Fruit fly (Drosophila melanogaster) whole organism, embryonic: Measurements from ENCODE around the gene Desat2.

Experiments
- Abd-B ChIP-seq: fragments of 200-800 bp; sonication (Bioruptor generic); optimal IDR thresholded peaks from 2 replicates; lab custom pipeline; 2018; ENCODE audit warnings: missing biosample characterization, mild to moderate bottlenecking, missing genetic modification characterization, moderate library complexity
- Ada2b ChIP-seq: fragments of 200-800 bp; sonication (Bioruptor generic); IDR thresholded peaks from 2 replicates; pipeline ENCODE4 v1.3.6; 2022; ENCODE audit warnings: missing biosample characterization, missing genetic modification characterization
- CG10147 ChIP-seq: fragments of 200-800 bp; sonication (Bioruptor generic); optimal IDR thresholded peaks from 2 replicates; lab custom pipeline; 2019; ENCODE audit warnings: missing biosample characterization, mild to moderate bottlenecking, missing genetic modification characterization, moderate library complexity
- CG12219 ChIP-seq: fragments of 200-800 bp; sonication (Bioruptor generic); optimal IDR thresholded peaks from 3 replicates; lab custom pipeline; 2018; ENCODE audit warnings: missing biosample characterization, mild to moderate bottlenecking, missing genetic modification characterization
- CG14965 ChIP-seq: fragments of 200-800 bp; sonication (Bioruptor generic); optimal IDR thresholded peaks from 2 replicates; lab custom pipeline; 2016; ENCODE audit warnings: missing biosample characterization, missing genetic modification characterization, borderline replicate concordance
- CG16863 ChIP-seq: fragments of 200-800 bp; sonication (Bioruptor generic); optimal IDR thresholded peaks from 3 replicates; lab custom pipeline; 2016; ENCODE audit warnings: missing biosample characterization, missing genetic modification characterization
- CG17359 ChIP-seq: fragments of 200-800 bp; sonication (Bioruptor generic); optimal IDR thresholded peaks from 3 replicates; lab custom pipeline; 2018; ENCODE audit warnings: missing biosample characterization, mild to moderate bottlenecking, missing genetic modification characterization, moderate library complexity
- CG17612 ChIP-seq: fragments of 200-800 bp; sonication (Bioruptor generic); IDR thresholded peaks from 2 replicates; pipeline ENCODE4 v1.3.6; 2022; ENCODE audit warnings: missing biosample characterization, missing genetic modification characterization
- CG17912 ChIP-seq: fragments of 200-800 bp; sonication (Bioruptor generic); optimal IDR thresholded peaks from 2 replicates; lab custom pipeline; 2018; ENCODE audit warnings: missing biosample characterization, mild to moderate bottlenecking, missing genetic modification characterization
- CG18476 ChIP-seq: fragments of 200-800 bp; sonication (Bioruptor generic); optimal IDR thresholded peaks from 2 replicates; lab custom pipeline; 2016; ENCODE audit warnings: missing biosample characterization, mild to moderate bottlenecking, missing genetic modification characterization
- CG18599 ChIP-seq: fragments of 200-800 bp; sonication (Bioruptor generic); optimal IDR thresholded peaks from 3 replicates; lab custom pipeline; 2017; ENCODE audit warnings: missing biosample characterization, missing genetic modification characterization, mild to moderate bottlenecking, moderate library complexity, missing genetic modification reagents
- CG3995 ChIP-seq: fragments of 200-800 bp; sonication (Bioruptor generic); optimal IDR thresholded peaks from 3 replicates; lab custom pipeline; 2016; ENCODE audit warnings: missing biosample characterization, missing genetic modification characterization
- CG4328 ChIP-seq: fragments of 200-800 bp; sonication (Bioruptor generic); optimal IDR thresholded peaks from 3 replicates; lab custom pipeline; 2017; ENCODE audit warnings: missing biosample characterization, missing genetic modification reagents, missing genetic modification characterization
- CG4617 ChIP-seq: fragments of 200-800 bp; sonication (Bioruptor generic); optimal IDR thresholded peaks from 3 replicates; lab custom pipeline; 2016; ENCODE audit warnings: missing biosample characterization, missing genetic modification characterization, borderline replicate concordance
- CG4820 ChIP-seq: fragments of 200-800 bp; sonication (Bioruptor generic); optimal IDR thresholded peaks from 3 replicates; lab custom pipeline; 2016; ENCODE audit warnings: missing biosample characterization, missing genetic modification characterization
- CG6654 ChIP-seq: fragments of 200-800 bp; sonication (Bioruptor generic); optimal IDR thresholded peaks from 2 replicates; lab custom pipeline; 2017; ENCODE audit warnings: missing biosample characterization, mild to moderate bottlenecking, missing genetic modification characterization
- CG6689 ChIP-seq: fragments of 200-800 bp; sonication (Bioruptor generic); IDR thresholded peaks from 2 replicates; pipeline ENCODE4 v1.3.6; 2022; ENCODE audit warnings: missing biosample characterization, missing genetic modification characterization
- CG6791 ChIP-seq: fragments of 200-800 bp; sonication (Bioruptor generic); IDR thresholded peaks from 3 replicates; pipeline ENCODE4 v1.3.6; 2022; ENCODE audit warnings: missing biosample characterization, missing genetic modification characterization; ENCODE audit not compliant: partially characterized antibody
- Dad ChIP-seq: fragments of 200-800 bp; sonication (Bioruptor generic); optimal IDR thresholded peaks from 3 replicates; lab custom pipeline; 2016; ENCODE audit warnings: missing biosample characterization, missing genetic modification characterization
- Lpt ChIP-seq: fragments of >200 bp; optimal IDR thresholded peaks from 2 replicates; lab custom pipeline; 2018; ENCODE audit warnings: missing biosample characterization, missing genetic modification characterization
- MBD-R2 ChIP-seq: fragments of 200-800 bp; sonication (Bioruptor generic); IDR thresholded peaks from 2 replicates; pipeline ENCODE4 v1.3.6; 2022; ENCODE audit warnings: missing biosample characterization, missing genetic modification characterization
- MTF-1 ChIP-seq: fragments of 200-800 bp; sonication (Bioruptor generic); optimal IDR thresholded peaks from 2 replicates; lab custom pipeline; 2018; ENCODE audit warnings: missing biosample characterization, mild to moderate bottlenecking, missing genetic modification characterization, borderline replicate concordance
- Mes4 ChIP-seq: fragments of 200-800 bp; sonication (Bioruptor generic); optimal IDR thresholded peaks from 2 replicates; lab custom pipeline; 2016; ENCODE audit warnings: missing biosample characterization, missing genetic modification characterization
- Xbp1 ChIP-seq: fragments of 200-800 bp; sonication (Bioruptor generic); optimal IDR thresholded peaks from 3 replicates; lab custom pipeline; 2016; ENCODE audit warnings: missing biosample characterization, mild to moderate bottlenecking, missing genetic modification characterization
- Xrp1 ChIP-seq: fragments of 200-800 bp; sonication (Bioruptor generic); IDR thresholded peaks from 2 replicates; pipeline ENCODE4 v1.3.6; 2022; ENCODE audit warnings: missing biosample characterization, missing genetic modification characterization
- ab ChIP-seq: fragments of 200-800 bp; sonication (Bioruptor generic); optimal IDR thresholded peaks from 2 replicates; lab custom pipeline; 2016; ENCODE audit warnings: missing biosample characterization, missing genetic modification characterization
- az2 ChIP-seq: fragments of 200-800 bp; sonication (Bioruptor generic); optimal IDR thresholded peaks from 3 replicates; lab custom pipeline; 2016; ENCODE audit warnings: missing biosample characterization, missing genetic modification characterization
- bab2 ChIP-seq: fragments of 200-800 bp; sonication (Bioruptor generic); optimal IDR thresholded peaks from 2 replicates; lab custom pipeline; 2016; ENCODE audit warnings: missing biosample characterization, missing genetic modification characterization
- bbx ChIP-seq: fragments of 200-800 bp; sonication (Bioruptor generic); IDR thresholded peaks from 2 replicates; pipeline ENCODE4 v1.3.6; 2022; ENCODE audit warnings: missing biosample characterization, missing genetic modification characterization; ENCODE audit not compliant: partially characterized antibody
- bcd ChIP-seq: fragments of 200-800 bp; sonication (Bioruptor generic); optimal IDR thresholded peaks from 2 replicates; lab custom pipeline; 2017; ENCODE audit warnings: missing biosample characterization, mild to moderate bottlenecking, missing genetic modification characterization
- bowl ChIP-seq: fragments of 200-800 bp; sonication (Bioruptor generic); IDR thresholded peaks from 2 replicates; pipeline ENCODE4 v1.3.6; 2022; ENCODE audit warnings: missing biosample characterization, missing genetic modification characterization
- cas ChIP-seq: fragments of 200-800 bp; sonication (Bioruptor generic); IDR thresholded peaks from 2 replicates; pipeline ENCODE4 v1.3.6; 2022; ENCODE audit warnings: missing biosample characterization, missing genetic modification characterization
- crol ChIP-seq: fragments of 200-800 bp; sonication (Bioruptor generic); IDR thresholded peaks from 2 replicates; pipeline ENCODE4 v1.3.6; 2022; ENCODE audit warnings: missing biosample characterization, missing genetic modification characterization
- ems ChIP-seq: fragments of 200-800 bp; sonication (Bioruptor generic); optimal IDR thresholded peaks from 3 replicates; lab custom pipeline; 2016; ENCODE audit warnings: missing biosample characterization, missing genetic modification characterization
- esg ChIP-seq: fragments of 200-800 bp; sonication (Bioruptor generic); conservative IDR thresholded peaks from 2 replicates; pipeline ENCODE4 v1.3.6; 2022; ENCODE audit warnings: missing biosample characterization, missing genetic modification characterization
- fd102C ChIP-seq: fragments of 200-800 bp; sonication (Bioruptor generic); optimal IDR thresholded peaks from 2 replicates; lab custom pipeline; 2018; ENCODE audit warnings: missing biosample characterization, mild to moderate bottlenecking, missing genetic modification characterization, moderate library complexity
- fru ChIP-seq: fragments of >200 bp; optimal IDR thresholded peaks from 2 replicates; lab custom pipeline; 2017
- gfzf ChIP-seq: fragments of 200-800 bp; sonication (Bioruptor generic); optimal IDR thresholded peaks from 2 replicates; lab custom pipeline; 2016; ENCODE audit warnings: missing biosample characterization, mild to moderate bottlenecking, missing genetic modification characterization, moderate library complexity
- hkb ChIP-seq, 2 experiments: fragments of 200-800 bp in 1 of 2; fragments of >200 bp in 1 of 2; sonication (Bioruptor generic) in 1 of 2; IDR thresholded peaks in 1 of 2; optimal IDR thresholded peaks in 1 of 2; 2 replicates each; pipeline versions ENCODE4 v1.3.6 to Lab custom; 2017 to 2022; ENCODE audit warnings: missing biosample characterization in 1 of 2, missing genetic modification characterization in 1 of 2
- hth ChIP-seq: fragments of >200 bp; optimal IDR thresholded peaks from 2 replicates; lab custom pipeline; 2017; ENCODE audit warnings: inconsistent platforms
- ind ChIP-seq: fragments of 200-800 bp; sonication (Bioruptor generic); optimal IDR thresholded peaks from 3 replicates; lab custom pipeline; 2016; ENCODE audit warnings: missing biosample characterization, missing genetic modification characterization
- insv ChIP-seq, 2 experiments: fragments of 200-800 bp; sonication (Bioruptor generic); optimal IDR thresholded peaks; 3 replicates each; lab custom pipeline; 2016 to 2018; ENCODE audit warnings: missing biosample characterization in 2 of 2, missing genetic modification characterization in 2 of 2
- klu ChIP-seq: fragments of 200-800 bp; sonication (Bioruptor generic); IDR thresholded peaks from 2 replicates; pipeline ENCODE4 v1.3.6; 2022; ENCODE audit warnings: missing biosample characterization, missing genetic modification characterization
- lab ChIP-seq: fragments of 200-800 bp; sonication (Bioruptor generic); optimal IDR thresholded peaks from 3 replicates; lab custom pipeline; 2017; ENCODE audit warnings: missing biosample characterization, missing genetic modification characterization, mild to moderate bottlenecking, moderate library complexity, missing genetic modification reagents
- nerfin-2 ChIP-seq: fragments of 200-800 bp; sonication (Bioruptor generic); IDR thresholded peaks from 2 replicates; pipeline ENCODE4 v1.3.6; 2022; ENCODE audit warnings: missing biosample characterization, missing genetic modification characterization; ENCODE audit not compliant: partially characterized antibody
- nmo ChIP-seq: fragments of 200-800 bp; sonication (Bioruptor generic); optimal IDR thresholded peaks from 2 replicates; lab custom pipeline; 2018; ENCODE audit warnings: missing biosample characterization, mild to moderate bottlenecking, missing genetic modification characterization, moderate library complexity
- peb ChIP-seq: fragments of 200-800 bp; sonication (Bioruptor generic); IDR thresholded peaks from 2 replicates; pipeline ENCODE4 v1.3.6; 2022; ENCODE audit warnings: missing biosample characterization, missing genetic modification characterization
- ranshi ChIP-seq: fragments of 200-800 bp; sonication (Bioruptor generic); IDR thresholded peaks from 2 replicates; pipeline ENCODE4 v1.3.6; 2022; ENCODE audit warnings: missing biosample characterization, missing genetic modification characterization
- sens-2 ChIP-seq: fragments of 200-800 bp; sonication (Bioruptor generic); IDR thresholded peaks from 2 replicates; pipeline ENCODE4 v1.3.6; 2022; ENCODE audit warnings: missing biosample characterization, missing genetic modification characterization
- tna ChIP-seq: fragments of 200-800 bp; sonication (Bioruptor generic); IDR thresholded peaks from 2 replicates; pipeline ENCODE4 v1.3.6; 2022; ENCODE audit warnings: missing biosample characterization, missing genetic modification characterization; ENCODE audit not compliant: partially characterized antibody
- ttk ChIP-seq: fragments of 200-800 bp; sonication (Bioruptor generic); IDR thresholded peaks from 2 replicates; pipeline ENCODE4 v2.1.2; 2022; ENCODE audit warnings: missing biosample characterization, missing genetic modification characterization

Desat2 gene

dm6 chr3R:12422379-12422975 is 13.6 kb upstream of the Desat2 start, which contains the start of the genes Scgbeta and CG17202 (continued):
- TF ChIP-seq bbx (GFP tag; lab: Robert Waterston, UW) (no peak), Dad (GFP tag; lab: Kevin White, UChicago) (no peak), Mes4 (no peak), crol (GFP tag; lab: Robert Waterston, UW) (no peak), ind (GFP tag; lab: Kevin White, UChicago) (no peak), CG17612 (GFP tag; lab: Robert Waterston, UW) (no peak), CG4328 (no peak), CG17359 (tag; lab: Kevin White, UChicago) (no peak), CG12219 (GFP tag; lab: Kevin White, UChicago) (no peak), bab2 (GFP tag; lab: Kevin White, UChicago) (peak; percentile 7), ab (GFP tag; lab: Kevin White, UChicago) (no peak), CG17912 (GFP tag; lab: Kevin White, UChicago) (no peak), az2 (GFP tag; lab: Kevin White, UChicago) (no peak), MTF-1 (GFP tag; lab: Kevin White, UChicago) (no peak), Xrp1 (no peak), hth (lab: Kevin White, UChicago) (no peak), CG16863 (GFP tag; lab: Kevin White, UChicago) (no peak), Abd-B (GFP tag; lab: Kevin White, UChicago) (no peak), CG4820 (no peak), CG6689 (GFP tag; lab: Robert Waterston, UW) (no peak), fd102C (no peak), CG14965 (GFP tag; lab: Kevin White, UChicago) (no peak), tna (GFP tag; lab: Robert Waterston, UW) (no peak), cas (GFP tag; lab: Robert Waterston, UW) (no peak), fru (lab: Kevin White, UChicago) (no peak), sens-2 (no peak), CG6654 (GFP tag; lab: Kevin White, UChicago) (no peak), CG6791 (no peak), bcd (GFP tag; lab: Kevin White, UChicago) (no peak), CG10147 (no peak), ttk (GFP tag; lab: Robert Waterston, UW) (no peak), esg (GFP tag; lab: Robert Waterston, UW) (no peak), MBD-R2 (GFP tag; lab: Robert Waterston, UW) (peak; percentile 95), lab (no peak), insv (GFP tag; optimal IDR thresholded peaks at IDR 0.05; lab: Kevin White, UChicago) (no peak), hkb (optimal IDR thresholded peaks at IDR 0.05; lab: Kevin White, UChicago) (no peak), hkb (GFP tag; IDR thresholded peaks at IDR 0.05; lab: Robert Waterston, UW) (no peak), peb (GFP tag; lab: Robert Waterston, UW) (no peak), Lpt (no peak), CG18599 (GFP tag; lab: Kevin White, UChicago) (no peak), nmo (GFP tag; lab: Kevin White, UChicago) (peak; percentile 39), ranshi (GFP tag; lab: Robert Waterston, UW) (no peak), gfzf (GFP tag; lab: Kevin White, UChicago) (peak; percentile 92), klu (GFP tag; lab: Robert Waterston, UW) (no peak), Ada2b (0 out of 2 replicates have a peak, but pooled peaks have one; percentile 5), CG4617 (GFP tag; lab: Kevin White, UChicago) (peak; percentile 84), nerfin-2 (GFP tag; lab: Robert Waterston, UW) (no peak), CG3995 (GFP tag; lab: Kevin White, UChicago) (no peak), bowl (no peak), CG18476 (GFP tag; lab: Kevin White, UChicago) (no peak), ems (GFP tag; lab: Kevin White, UChicago) (no peak), Xbp1 (GFP tag; lab: Kevin White, UChicago) (peak; percentile 41)
